Worm (Caenorhabditis elegans): ENCODE results near the gene scav-4.

The scav-4 gene

ce11 chrX:13006734-13007133, 25.2 kb downstream of the scav-4 start:
- TF ChIP-seq W03F9.2 (tag; optimal IDR thresholded peaks at IDR 0.05): no peak
- no peak for TF ChIP-seq dao-5 (tag; optimal IDR thresholded peaks at IDR 0.05)
- TF ChIP-seq him-1 (tag; optimal IDR thresholded peaks at IDR 0.05): no peak

- TF ChIP-seq W03F9.2 (tag; optimal IDR thresholded peaks at IDR 0.05) (no peak), him-1 (tag; optimal IDR thresholded peaks at IDR 0.05) (no peak), dao-5 (tag; optimal IDR thresholded peaks at IDR 0.05) (no peak)
These were observed 26.6 kb downstream of the scav-4 start, which contains the start of gene nhr-25 for ce11 chrX:13007857-13008813. nhr-25 (plus strand) TSS chrX:13008493.

- TF ChIP-seq W03F9.2 (tag; optimal IDR thresholded peaks at IDR 0.05) (no peak), him-1 (tag; optimal IDR thresholded peaks at IDR 0.05) (no peak), dao-5 (tag; optimal IDR thresholded peaks at IDR 0.05) (no peak)
These were observed 27.3 kb downstream of the scav-4 start for ce11 chrX:13008895-13009294.

- no peak for TF ChIP-seq him-1 (tag; optimal IDR thresholded peaks at IDR 0.05)
- no peak for TF ChIP-seq dao-5 (tag; optimal IDR thresholded peaks at IDR 0.05)
- no peak for TF ChIP-seq W03F9.2 (tag; optimal IDR thresholded peaks at IDR 0.05)
These were observed 28.1 kb downstream of the scav-4 start for ce11 chrX:13009645-13010044.

ce11 chrX:13011897-13012296, 30.3 kb downstream of the scav-4 start:
- no peak for TF ChIP-seq him-1 (tag; optimal IDR thresholded peaks at IDR 0.05)

- no peak for TF ChIP-seq W03F9.2 (tag; optimal IDR thresholded peaks at IDR 0.05)
- no peak for TF ChIP-seq dao-5 (tag; optimal IDR thresholded peaks at IDR 0.05)
- TF ChIP-seq him-1 (tag; optimal IDR thresholded peaks at IDR 0.05): no peak
These were observed 32.8 kb downstream of the scav-4 start for ce11 chrX:13014341-13014740.

- TF ChIP-seq him-1 (tag; optimal IDR thresholded peaks at IDR 0.05): no peak
- TF ChIP-seq dao-5 (tag; optimal IDR thresholded peaks at IDR 0.05): no peak
These were observed 34.7 kb downstream of the scav-4 start for ce11 chrX:13016290-13016689.

ce11 chrX:13021446-13021845, 39.9 kb downstream of the scav-4 start:
- TF ChIP-seq him-1 (tag; optimal IDR thresholded peaks at IDR 0.05) (no peak), W03F9.2 (tag; optimal IDR thresholded peaks at IDR 0.05) (no peak)

ce11 chrX:13032610-13033009, 51.0 kb downstream of the scav-4 start, which contains the start of gene npr-10:
npr-10 (minus strand) TSS chrX:13032710.
- TF ChIP-seq dao-5 (tag; optimal IDR thresholded peaks at IDR 0.05) (no peak), him-1 (tag; optimal IDR thresholded peaks at IDR 0.05) (no peak), W03F9.2 (tag; optimal IDR thresholded peaks at IDR 0.05) (no peak)

- TF ChIP-seq W03F9.2 (tag; optimal IDR thresholded peaks at IDR 0.05) (no peak), him-1 (tag; optimal IDR thresholded peaks at IDR 0.05) (no peak), dao-5 (tag; optimal IDR thresholded peaks at IDR 0.05) (no peak)
These were observed 52.3 kb downstream of the scav-4 start for ce11 chrX:13033850-13034249.

ce11 chrX:13034333-13034732, 52.8 kb downstream of the scav-4 start:
- TF ChIP-seq W03F9.2 (tag; optimal IDR thresholded peaks at IDR 0.05): no peak
- TF ChIP-seq dao-5 (tag; optimal IDR thresholded peaks at IDR 0.05): no peak
- no peak for TF ChIP-seq him-1 (tag; optimal IDR thresholded peaks at IDR 0.05)

Measured in whole organism, L4/young adult.